Fruit fly (Drosophila melanogaster): ENCODE data around the gene cona.

- TF ChIP-seq usp (GFP tag; optimal IDR thresholded peaks at IDR 0.05): no peak
- TF ChIP-seq EcR (GFP tag; optimal IDR thresholded peaks at IDR 0.05): no peak
- TF ChIP-seq Dll (optimal IDR thresholded peaks at IDR 0.05): no peak
Measured at dm6 chr3R:18366644-18366985, 19.0 kb upstream of the cona start.

All from whole organism.